Worm (Caenorhabditis elegans): ENCODE data around the gene Y73C8C.8.
"Not testable (repeated sequence)": the region's sequence is repeated elsewhere in the genome, so short reads cannot be mapped to it uniquely, and the experiment has no call there.

Gene Y73C8C.8

DNA sequence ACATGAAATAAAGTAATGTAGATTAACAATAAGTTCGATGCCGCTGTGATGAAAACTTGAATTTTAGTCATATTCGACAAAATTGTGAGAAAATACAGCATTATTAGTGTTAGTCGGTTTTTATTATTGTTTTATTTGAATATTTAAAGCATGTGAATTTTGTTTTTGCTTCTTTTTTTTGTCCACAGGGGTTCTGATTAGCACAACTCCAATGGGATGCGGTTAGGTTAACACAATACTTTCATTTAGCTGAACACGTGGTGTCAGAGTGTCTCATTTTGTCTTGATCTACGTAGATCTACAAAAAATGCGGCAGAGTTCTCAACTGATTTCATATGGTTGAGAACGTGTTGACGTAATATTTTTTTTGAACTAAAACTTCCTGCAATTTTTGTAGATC, 44.5 kb downstream of the Y73C8C.8 start, which contains the start of gene str-40:
TSS of gene str-40 (minus strand) at position 101 of the 400 bp plus-strand sequence.
- TF ChIP-seq sdz-38 (tag; optimal IDR thresholded peaks at IDR 0.05) (no peak), rpc-1 (optimal IDR thresholded peaks at IDR 0.05) (no peak), rpc-1 (tag; optimal IDR thresholded peaks at IDR 0.05) (no peak), nhr-120 (GFP tag; IDR thresholded peaks at IDR 0.05) (no peak), lin-35 (GFP tag; optimal IDR thresholded peaks at IDR 0.05) (no peak), B0261.1 (tag; optimal IDR thresholded peaks at IDR 0.05) (no peak), fkh-3 (tag; optimal IDR thresholded peaks at IDR 0.05) (no peak), snpc-1.1 (tag; optimal IDR thresholded peaks at IDR 0.05; ENCODE audit: insufficient read depth) (no peak), bed-1 (GFP tag; IDR thresholded peaks at IDR 0.05) (no peak), efl-1 (GFP tag; optimal IDR thresholded peaks at IDR 0.05) (no peak), F57A8.1 (GFP tag; optimal IDR thresholded peaks at IDR 0.05) (no peak), K11D2.4 (GFP tag; IDR thresholded peaks at IDR 0.05) (no peak), unc-130 (GFP tag; optimal IDR thresholded peaks at IDR 0.05) (no peak), attf-5 (GFP tag; optimal IDR thresholded peaks at IDR 0.05) (no peak), mxl-1 (tag; optimal IDR thresholded peaks at IDR 0.05) (no peak), ets-4 (GFP tag; optimal IDR thresholded peaks at IDR 0.05) (no peak), dpff-1 (tag; optimal IDR thresholded peaks at IDR 0.05) (no peak), let-607 (tag; optimal IDR thresholded peaks at IDR 0.05) (no peak), zfh-2 (GFP tag; conservative IDR thresholded peaks at IDR 0.05) (no peak), atf-7 (tag; optimal IDR thresholded peaks at IDR 0.05) (no peak), egl-18 (GFP tag; IDR thresholded peaks at IDR 0.05) (no peak)

DNA sequence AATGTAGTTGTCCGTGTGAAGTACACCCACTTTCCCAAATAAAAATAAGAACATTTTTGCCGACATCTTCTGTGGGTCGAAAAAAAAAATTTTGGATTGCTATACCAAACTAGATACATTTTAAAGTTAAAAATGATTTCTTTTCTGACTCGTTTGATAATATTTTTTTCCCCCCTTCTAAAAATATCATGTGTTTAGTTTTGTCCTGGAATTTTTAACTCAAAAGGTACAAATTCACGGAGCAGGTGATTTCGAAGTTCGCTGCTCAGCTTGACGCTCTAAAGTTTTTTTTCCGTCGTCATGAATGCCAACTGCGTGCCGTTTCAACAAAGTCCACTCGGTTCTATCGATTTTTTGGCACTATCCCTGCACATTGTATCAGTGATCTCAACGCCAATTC, 47.7 kb downstream of the Y73C8C.8 start, which contains the start of gene srh-185:
TSS of gene srh-185 (plus strand) at position 301 of the 400 bp plus-strand sequence.
- TF ChIP-seq ceh-27 (GFP tag; optimal IDR thresholded peaks at IDR 0.05) (no peak), ceh-100 (GFP tag; IDR thresholded peaks at IDR 0.05) (no peak), let-607 (tag; optimal IDR thresholded peaks at IDR 0.05) (no peak)

DNA sequence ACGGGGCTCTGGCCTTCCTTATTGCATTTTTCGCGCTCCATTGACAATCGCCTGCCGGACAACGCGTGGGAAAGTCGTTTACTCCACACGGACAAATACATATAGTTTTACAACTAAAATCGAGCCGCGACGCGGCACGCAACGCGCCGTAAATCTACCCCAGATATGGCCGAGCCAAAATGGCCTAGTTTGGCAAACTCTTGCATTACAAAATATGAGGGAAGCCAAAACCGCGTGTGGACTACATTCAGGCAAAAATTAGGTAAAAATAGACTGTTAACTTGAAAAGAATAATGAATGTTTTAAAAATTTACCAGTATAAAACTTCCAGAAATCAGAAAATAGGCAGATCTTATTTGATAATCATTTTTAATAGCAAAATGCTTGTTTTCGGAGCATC, 49.2 kb downstream of the Y73C8C.8 start, which contains the start of gene srt-16:
TSS of gene srt-16 (minus strand) at position 101 of the 400 bp plus-strand sequence.
- TF ChIP-seq madf-10 (tag; optimal IDR thresholded peaks at IDR 0.05); nfyb-1 (GFP tag; IDR thresholded peaks at IDR 0.05); ztf-28 (GFP tag; IDR thresholded peaks at IDR 0.05): not testable (repeated sequence)

DNA sequence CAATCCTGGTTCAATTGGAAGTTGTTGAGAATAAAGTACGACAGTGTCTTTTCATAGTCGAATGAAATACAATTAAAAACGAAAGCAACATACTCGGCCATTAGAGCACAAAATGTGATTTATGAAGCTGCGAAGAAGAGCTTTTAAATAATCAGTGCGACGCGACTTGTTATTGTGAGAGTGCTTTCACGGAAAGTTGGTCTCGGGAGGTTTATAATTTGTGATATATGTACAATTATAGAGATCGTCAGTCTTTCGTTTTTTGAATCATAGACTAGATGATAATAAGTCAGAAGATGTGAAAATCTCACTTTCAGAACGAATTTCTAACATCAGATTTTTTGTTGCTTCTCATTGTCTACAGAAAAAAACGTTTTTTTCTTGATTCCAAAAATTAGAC, 51.6 kb downstream of the Y73C8C.8 start, which contains the start of gene srt-15:
TSS of gene srt-15 (minus strand) at position 101 of the 400 bp plus-strand sequence.
- TF ChIP-seq sea-2 (GFP tag; IDR thresholded peaks at IDR 0.05) (no peak), hlh-12 (tag; optimal IDR thresholded peaks at IDR 0.05) (no peak), rpc-1 (optimal IDR thresholded peaks at IDR 0.05) (no peak), rpc-1 (tag; optimal IDR thresholded peaks at IDR 0.05) (no peak), F52B5.7 (tag; optimal IDR thresholded peaks at IDR 0.05) (no peak)

Data from whole organism, young adult.